Worm (Caenorhabditis elegans): ENCODE results near the gene parg-2.
"Not testable (repeated sequence)": the region's sequence is repeated elsewhere in the genome, so short reads cannot be mapped to it uniquely, and the experiment has no call there.

DNA sequence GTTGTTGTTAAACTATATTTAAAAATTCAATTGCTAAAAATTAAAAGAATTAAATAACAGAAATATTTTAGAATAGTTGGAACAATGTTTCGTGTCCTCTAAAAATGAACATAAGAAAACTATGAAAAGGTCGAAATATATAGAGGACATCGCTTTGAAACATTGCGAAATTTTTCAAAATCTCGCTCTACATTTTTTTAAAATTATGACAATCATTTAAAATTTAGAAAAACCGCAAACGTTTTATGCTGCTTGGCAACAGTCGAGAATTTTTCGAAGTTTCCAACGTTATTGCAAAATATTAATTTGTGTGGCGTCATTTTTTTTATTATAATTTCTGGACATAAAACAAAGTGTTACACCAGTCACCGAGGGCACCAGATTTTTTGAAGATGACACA, at the start of gene parg-2, which contains the start of gene ipla-5:
- TF ChIP-seq unc-3 (GFP tag; conservative IDR thresholded peaks at IDR 0.05); unc-3 (tag; optimal IDR thresholded peaks at IDR 0.05); unc-55 (GFP tag; optimal IDR thresholded peaks at IDR 0.05); ama-1 (optimal IDR thresholded peaks at IDR 0.05); mec-3 (tag; optimal IDR thresholded peaks at IDR 0.05; ENCODE audit: borderline replicate concordance); zip-5 (tag; optimal IDR thresholded peaks at IDR 0.05); odd-2 (tag; optimal IDR thresholded peaks at IDR 0.05); ceh-45 (GFP tag; IDR thresholded peaks at IDR 0.05); sox-4 (tag; optimal IDR thresholded peaks at IDR 0.05); nhr-232 (tag; optimal IDR thresholded peaks at IDR 0.05); eyg-1 (tag; optimal IDR thresholded peaks at IDR 0.05); tbx-2 (tag; optimal IDR thresholded peaks at IDR 0.05); unc-86 (tag; optimal IDR thresholded peaks at IDR 0.05); C38D4.7 (GFP tag; optimal IDR thresholded peaks at IDR 0.05); fkh-6 (tag; optimal IDR thresholded peaks at IDR 0.05): not testable (repeated sequence)
